Fruit fly (Drosophila melanogaster) whole organism, larva: ENCODE data around the gene fipi.

Experiments
- noc ChIP-seq: fragments of 200-800 bp; sonication (Bioruptor generic); optimal IDR thresholded peaks from 3 replicates; lab custom pipeline; 2019; ENCODE audit warnings: missing biosample characterization, mild to moderate bottlenecking, missing genetic modification characterization, moderate library complexity

Gene fipi

DNA sequence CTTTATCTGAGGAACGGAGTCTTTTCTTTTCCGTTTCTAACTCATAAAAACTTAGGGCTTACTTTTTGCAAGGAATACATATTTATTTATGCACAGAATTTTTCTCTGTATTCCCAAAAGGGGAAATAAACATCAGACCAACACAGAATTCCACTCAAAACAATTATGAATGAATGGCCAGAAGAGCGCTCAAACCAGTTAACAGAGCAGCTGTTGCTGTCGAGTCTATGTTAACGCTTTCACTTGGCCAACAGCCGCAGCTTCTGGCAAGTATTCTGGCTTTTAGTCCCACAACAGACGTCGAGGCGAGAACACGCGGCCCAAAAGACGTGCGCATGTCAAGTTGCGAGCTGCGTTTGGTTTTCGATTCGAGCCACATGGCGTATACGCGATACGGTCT lies 99.4 kb downstream of the fipi start, which contains the start of gene dcma:
Gene dcma, plus strand, starts transcription at position 301 of the 400 bp plus-strand sequence.
- no peak for TF ChIP-seq noc

DNA sequence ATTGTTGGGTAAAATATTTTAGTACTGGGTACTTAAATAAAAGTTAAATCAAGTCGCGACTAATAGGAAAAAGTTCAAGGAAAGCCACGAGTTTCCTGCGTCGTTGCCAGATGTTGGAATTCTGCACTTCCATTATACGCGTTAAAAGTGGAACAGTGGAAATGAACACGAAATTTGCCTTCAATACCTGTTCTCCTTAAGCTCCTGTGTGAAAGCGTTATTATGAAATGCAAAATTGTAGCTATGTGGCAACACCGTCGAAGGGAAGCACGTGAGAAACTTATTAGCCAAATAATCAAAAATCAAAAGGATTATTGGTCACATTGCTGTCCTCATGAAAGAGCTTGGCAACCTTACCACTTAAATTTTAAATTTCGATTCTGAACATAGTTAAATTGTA lies 103.2 kb downstream of the fipi start, which contains the start of gene CG3251:
Gene CG3251, minus strand, starts transcription at position 101 of the 400 bp plus-strand sequence.
- no peak for TF ChIP-seq noc

DNA sequence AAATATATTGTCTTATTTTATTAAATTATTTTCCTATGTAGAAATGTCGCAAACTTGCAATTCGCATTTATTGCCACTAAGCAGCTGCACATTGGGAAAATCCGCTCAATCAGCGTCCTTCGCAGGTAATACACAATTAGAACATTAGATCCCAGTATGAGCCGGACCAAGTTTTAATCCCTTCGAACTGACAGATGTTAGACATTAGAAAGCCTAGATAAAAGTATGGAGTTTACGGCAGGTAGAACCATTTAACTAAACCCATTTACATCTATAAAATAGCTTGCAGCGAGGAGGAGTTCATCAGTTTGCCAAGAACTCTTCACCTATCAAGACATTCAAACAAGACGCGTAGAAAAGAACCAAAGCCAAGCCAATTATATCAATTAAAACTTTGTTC lies 106.6 kb downstream of the fipi start, which contains the start of gene Elba3:
Gene Elba3, plus strand, starts transcription at position 301 of the 400 bp plus-strand sequence.
- no peak for TF ChIP-seq noc
